Fruit fly (Drosophila melanogaster): ENCODE measurements around the gene lmgA.

The lmgA gene

DNA sequence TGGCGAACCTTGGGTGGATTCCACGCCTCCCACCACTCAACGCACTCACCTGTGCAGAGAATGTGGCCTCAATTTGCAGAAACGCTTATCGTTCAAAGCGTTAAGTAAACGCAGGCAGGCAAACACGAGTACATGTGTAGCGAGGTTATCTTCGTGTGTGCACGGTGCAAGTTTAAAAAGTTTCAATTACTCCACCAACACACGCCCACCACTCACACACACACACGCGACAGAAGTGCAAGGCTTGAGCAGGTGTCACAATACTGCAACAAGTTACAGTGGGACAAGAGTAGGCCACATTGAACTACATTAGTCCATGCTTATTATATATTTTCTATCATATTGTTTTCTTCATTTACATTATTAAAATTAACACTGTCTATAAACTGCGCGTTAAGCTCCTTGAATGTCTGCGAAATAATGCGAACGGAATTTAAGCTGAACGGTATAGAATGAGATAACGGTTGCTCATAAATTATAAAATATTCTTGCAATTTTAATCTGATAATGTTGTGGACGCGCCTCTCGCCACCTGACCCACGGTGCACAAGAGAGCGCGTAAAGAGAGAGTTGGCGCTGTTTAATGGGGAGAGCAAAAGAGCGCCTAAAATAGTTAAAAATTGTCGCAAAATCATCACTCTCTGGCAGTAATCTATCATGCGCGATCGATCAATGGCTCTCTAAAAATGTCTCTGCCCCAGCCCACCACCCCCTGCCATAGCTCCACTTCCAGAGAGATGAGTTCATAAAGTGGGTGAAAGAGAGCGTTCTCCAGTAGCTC lies 6.3 kb upstream of the lmgA start (continued):
- TF ChIP-seq hbn (GFP tag; IDR thresholded peaks at IDR 0.05; ENCODE audit: partially characterized antibody) (peak; percentile 43), BEAF-32 (GFP tag; optimal IDR thresholded peaks at IDR 0.05) (no peak), vnd (GFP tag; IDR thresholded peaks at IDR 0.05; ENCODE audit: partially characterized antibody) (peak; percentile 54; the same call in 2 of the 3 replicates), CG9437 (GFP tag; optimal IDR thresholded peaks at IDR 0.05) (peak; percentile 70), row (GFP tag; IDR thresholded peaks at IDR 0.05) (peak; percentile 96), CoRest (tag; optimal IDR thresholded peaks at IDR 0.05) (peak; percentile 97), CG33213 (GFP tag; optimal IDR thresholded peaks at IDR 0.05) (peak; percentile 67), ara (GFP tag; IDR thresholded peaks at IDR 0.05) (peak; percentile 91), CG7987 (GFP tag; optimal IDR thresholded peaks at IDR 0.05) (peak; percentile 89), dimm (GFP tag; IDR thresholded peaks at IDR 0.05) (peak; percentile 89), lov (optimal IDR thresholded peaks at IDR 0.05) (no peak), lov (GFP tag; IDR thresholded peaks at IDR 0.05) (peak; percentile 86; the same call in 2 of the 3 replicates), CG4282 (GFP tag; optimal IDR thresholded peaks at IDR 0.05) (peak; percentile 71), al (GFP tag; IDR thresholded peaks at IDR 0.05) (peak; percentile 65), zen (tag; optimal IDR thresholded peaks at IDR 0.05) (peak; percentile 89), pita (GFP tag; optimal IDR thresholded peaks at IDR 0.05) (no peak), Vsx1 (GFP tag; optimal IDR thresholded peaks at IDR 0.05) (peak; percentile 88), CG7786 (GFP tag; optimal IDR thresholded peaks at IDR 0.05) (peak; percentile 36), p53 (GFP tag; optimal IDR thresholded peaks at IDR 0.05) (peak; percentile 57), Oli (tag; optimal IDR thresholded peaks at IDR 0.05) (peak; percentile 98), dm (GFP tag; optimal IDR thresholded peaks at IDR 0.05) (peak; percentile 75), Bgb (GFP tag; IDR thresholded peaks at IDR 0.05; ENCODE audit: partially characterized antibody) (peak; percentile 54), CG12299 (tag; optimal IDR thresholded peaks at IDR 0.05) (peak; percentile 93), CG11456 (GFP tag; IDR thresholded peaks at IDR 0.05) (peak; percentile 84), CG10959 (GFP tag; IDR thresholded peaks at IDR 0.05) (peak; percentile 78), Blimp-1 (GFP tag; optimal IDR thresholded peaks at IDR 0.05) (peak; percentile 96), jumu (GFP tag; optimal IDR thresholded peaks at IDR 0.05) (peak; percentile 79), corto (GFP tag; optimal IDR thresholded peaks at IDR 0.05) (peak; percentile 98), emc (GFP tag; optimal IDR thresholded peaks at IDR 0.05) (peak; percentile 59), CG7556 (GFP tag; optimal IDR thresholded peaks at IDR 0.05) (peak; percentile 76), stc (GFP tag; IDR thresholded peaks at IDR 0.05) (peak; percentile 98), CG10979 (tag; optimal IDR thresholded peaks at IDR 0.05) (peak; percentile 97), wdn (GFP tag; IDR thresholded peaks at IDR 0.05) (no peak; the same call in 1 of the 2 replicates), zfh2 (GFP tag; optimal IDR thresholded peaks at IDR 0.05) (peak; percentile 18), cg (GFP tag; optimal IDR thresholded peaks at IDR 0.05) (peak; percentile 85), tll (GFP tag; optimal IDR thresholded peaks at IDR 0.05) (no peak), wor (GFP tag; IDR thresholded peaks at IDR 0.05) (peak; percentile 96), dati (GFP tag; IDR thresholded peaks at IDR 0.05) (peak; percentile 91), Trl (optimal IDR thresholded peaks at IDR 0.05) (peak; percentile 92 to 96), Trl (GFP tag; optimal IDR thresholded peaks at IDR 0.05) (peak; percentile 82), CG8089 (GFP tag; optimal IDR thresholded peaks at IDR 0.05) (peak; percentile 83), Fer1 (GFP tag; optimal IDR thresholded peaks at IDR 0.05) (peak; percentile 94), ham (GFP tag; IDR thresholded peaks at IDR 0.05) (no peak), CG12219 (GFP tag; optimal IDR thresholded peaks at IDR 0.05) (peak; percentile 97), bsh (GFP tag; optimal IDR thresholded peaks at IDR 0.05) (peak; percentile 96 to 98), CG17385 (GFP tag; optimal IDR thresholded peaks at IDR 0.05) (peak; percentile 92), HLH3B (GFP tag; IDR thresholded peaks at IDR 0.05) (peak; percentile 97), Stat92E (GFP tag; optimal IDR thresholded peaks at IDR 0.05) (peak in 1 of 3 experiments; percentile 90), CG3065 (GFP tag; optimal IDR thresholded peaks at IDR 0.05) (peak; percentile 82)
